Worm (Caenorhabditis elegans) whole organism, L2 larva: ENCODE measurements around the gene col-113.
A peak's percentile ranks its signal among the peaks of the same experiment; 100 is the strongest.

Experiments used
- C34F6.9 ChIP-seq: fragments of 150-350 bp; optimal IDR thresholded peaks from 2 replicates; lab custom pipeline; 2014; ENCODE audit warnings: missing biosample characterization, missing genetic modification characterization
- F13H6.1 ChIP-seq: sonication (generic microtip); optimal IDR thresholded peaks from 2 replicates; lab custom pipeline; 2016; ENCODE audit warnings: missing genetic modification characterization, missing compliant biosample characterization
- R02D3.7 ChIP-seq: fragments of 150-350 bp; optimal IDR thresholded peaks from 2 replicates; lab custom pipeline; 2014; ENCODE audit warnings: missing biosample characterization, missing genetic modification characterization
- Y55F3AM.14 ChIP-seq: fragments of 200-800 bp; sonication (Bioruptor generic); optimal IDR thresholded peaks from 2 replicates; lab custom pipeline; 2018; ENCODE audit warnings: mild to moderate bottlenecking, missing genetic modification characterization, missing compliant biosample characterization
- ZK546.5 ChIP-seq: sonication (generic microtip); optimal IDR thresholded peaks from 2 replicates; lab custom pipeline; 2017; ENCODE audit warnings: missing biosample characterization, missing genetic modification characterization
- alr-1 ChIP-seq: fragments of 150-350 bp; optimal IDR thresholded peaks from 2 replicates; lab custom pipeline; 2014; ENCODE audit warnings: missing biosample characterization, missing genetic modification characterization
- aly-2 ChIP-seq: fragments of 150-350 bp; optimal IDR thresholded peaks from 2 replicates; lab custom pipeline; 2014; ENCODE audit warnings: missing biosample characterization, missing genetic modification characterization
- ama-1 ChIP-seq: fragments of 150-350 bp; optimal IDR thresholded peaks from 2 replicates; lab custom pipeline; 2018; ENCODE audit warnings: inconsistent platforms
- blmp-1 ChIP-seq: sonication (generic microtip); optimal IDR thresholded peaks from 2 replicates; lab custom pipeline; 2017; ENCODE audit warnings: missing genetic modification characterization, mild to moderate bottlenecking, missing compliant biosample characterization, antibody characterized with exemption, moderate library complexity; ENCODE audit not compliant: insufficient read depth
- ceh-16 ChIP-seq: fragments of 150-350 bp; optimal IDR thresholded peaks from 2 replicates; lab custom pipeline; 2014; ENCODE audit warnings: missing biosample characterization, missing genetic modification characterization
- ceh-82 ChIP-seq: fragments of 150-350 bp; optimal IDR thresholded peaks from 2 replicates; lab custom pipeline; 2014; ENCODE audit warnings: missing biosample characterization, missing genetic modification characterization
- crh-2 ChIP-seq: sonication (generic microtip); optimal IDR thresholded peaks from 2 replicates; lab custom pipeline; 2017; ENCODE audit warnings: missing biosample characterization, missing genetic modification characterization
- dmd-4 ChIP-seq: sonication (generic microtip); optimal IDR thresholded peaks from 2 replicates; lab custom pipeline; 2017; ENCODE audit warnings: missing biosample characterization, missing genetic modification characterization
- egl-27 ChIP-seq: sonication (generic microtip); optimal IDR thresholded peaks from 3 replicates; lab custom pipeline; 2017; ENCODE audit warnings: missing biosample characterization, missing genetic modification reagents, missing genetic modification characterization
- elt-1 ChIP-seq: fragments of 150-350 bp; optimal IDR thresholded peaks from 2 replicates; lab custom pipeline; 2014; ENCODE audit warnings: missing biosample characterization, missing genetic modification characterization
- elt-3 ChIP-seq: sonication (generic microtip); optimal IDR thresholded peaks from 2 replicates; lab custom pipeline; 2017; ENCODE audit warnings: missing biosample characterization, missing genetic modification characterization
- fos-1 ChIP-seq: fragments of 150-350 bp; optimal IDR thresholded peaks from 2 replicates; lab custom pipeline; 2014; ENCODE audit warnings: missing biosample characterization, missing genetic modification characterization
- gmeb-1 ChIP-seq: fragments of 150-350 bp; optimal IDR thresholded peaks from 2 replicates; lab custom pipeline; 2014; ENCODE audit warnings: missing biosample characterization, missing genetic modification characterization
- lin-11 ChIP-seq: fragments of 150-350 bp; sonication (generic microtip); optimal IDR thresholded peaks from 2 replicates; lab custom pipeline; 2014; ENCODE audit warnings: missing biosample characterization, missing genetic modification characterization, inconsistent platforms, mixed read lengths
- lin-13 ChIP-seq: fragments of 150-350 bp; optimal IDR thresholded peaks from 2 replicates; lab custom pipeline; 2014; ENCODE audit warnings: missing biosample characterization, missing genetic modification reagents, missing genetic modification characterization
- lin-39 ChIP-seq: fragments of 150-350 bp; optimal IDR thresholded peaks from 2 replicates; lab custom pipeline; 2014; ENCODE audit warnings: missing biosample characterization, missing genetic modification reagents, missing genetic modification characterization
- lsy-2 ChIP-seq, 2 experiments: fragments of 150-350 bp in 1 of 2; sonication (generic microtip) in 1 of 2; optimal IDR thresholded peaks; 2 replicates each; lab custom pipeline; 2014 to 2017; ENCODE audit warnings: missing biosample characterization in 2 of 2, missing genetic modification characterization in 2 of 2
- mab-5 ChIP-seq: fragments of 150-350 bp; optimal IDR thresholded peaks from 2 replicates; lab custom pipeline; 2014; ENCODE audit warnings: missing biosample characterization, missing genetic modification characterization
- mbf-1 ChIP-seq: sonication (generic microtip); optimal IDR thresholded peaks from 2 replicates; lab custom pipeline; 2017; ENCODE audit warnings: missing biosample characterization, missing genetic modification characterization
- nhr-10 ChIP-seq: sonication (generic microtip); optimal IDR thresholded peaks from 2 replicates; lab custom pipeline; 2017; ENCODE audit warnings: missing biosample characterization, missing genetic modification characterization
- nhr-11 ChIP-seq: fragments of 150-350 bp; optimal IDR thresholded peaks from 2 replicates; lab custom pipeline; 2014; ENCODE audit warnings: missing biosample characterization, missing genetic modification characterization
- nhr-12 ChIP-seq: fragments of 150-350 bp; optimal IDR thresholded peaks from 2 replicates; lab custom pipeline; 2014; ENCODE audit warnings: missing biosample characterization, missing genetic modification characterization
- nhr-129 ChIP-seq: fragments of 150-350 bp; optimal IDR thresholded peaks from 2 replicates; lab custom pipeline; 2014; ENCODE audit warnings: missing biosample characterization, missing genetic modification characterization
- nhr-21 ChIP-seq: fragments of 150-350 bp; optimal IDR thresholded peaks from 2 replicates; lab custom pipeline; 2014; ENCODE audit warnings: missing biosample characterization, missing genetic modification characterization
- nhr-23 ChIP-seq: fragments of 150-350 bp; optimal IDR thresholded peaks from 2 replicates; lab custom pipeline; 2014; ENCODE audit warnings: missing biosample characterization, missing genetic modification reagents, missing genetic modification characterization
- nhr-237 ChIP-seq: fragments of 150-350 bp; optimal IDR thresholded peaks from 2 replicates; lab custom pipeline; 2014; ENCODE audit warnings: missing biosample characterization, missing genetic modification characterization
- nhr-6 ChIP-seq: fragments of 150-350 bp; optimal IDR thresholded peaks from 2 replicates; lab custom pipeline; 2014; ENCODE audit warnings: missing biosample characterization, missing genetic modification characterization
- nhr-77 ChIP-seq: fragments of 150-350 bp; optimal IDR thresholded peaks from 2 replicates; lab custom pipeline; 2014; ENCODE audit warnings: missing biosample characterization, missing genetic modification characterization
- peb-1 ChIP-seq: fragments of 150-350 bp; optimal IDR thresholded peaks from 2 replicates; lab custom pipeline; 2014; ENCODE audit warnings: missing biosample characterization, missing genetic modification characterization
- sem-4 ChIP-seq: fragments of 150-350 bp; optimal IDR thresholded peaks from 2 replicates; lab custom pipeline; 2014; ENCODE audit warnings: missing biosample characterization, missing genetic modification reagents, missing genetic modification characterization
- skn-1 ChIP-seq: sonication (generic microtip); optimal IDR thresholded peaks from 2 replicates; lab custom pipeline; 2017; ENCODE audit warnings: missing biosample characterization, missing genetic modification characterization
- sma-3 ChIP-seq: sonication (generic microtip); optimal IDR thresholded peaks from 2 replicates; lab custom pipeline; 2016; ENCODE audit warnings: missing genetic modification reagents, missing genetic modification characterization, missing compliant biosample characterization
- sma-9 ChIP-seq, 2 experiments: fragments of 150-350 bp in 1 of 2; sonication (generic microtip) in 1 of 2; optimal IDR thresholded peaks; 2 replicates each; lab custom pipeline; 2014 to 2016; ENCODE audit warnings: missing genetic modification characterization in 2 of 2, mild to moderate bottlenecking in 1 of 2, missing biosample characterization in 1 of 2, missing compliant biosample characterization in 1 of 2, missing genetic modification reagents in 1 of 2, moderate library complexity in 1 of 2
- snpc-4 ChIP-seq: fragments of 150-350 bp; optimal IDR thresholded peaks from 2 replicates; lab custom pipeline; 2014; ENCODE audit warnings: missing biosample characterization, missing genetic modification characterization
- unc-62 ChIP-seq: fragments of 150-350 bp; optimal IDR thresholded peaks from 2 replicates; lab custom pipeline; 2014; ENCODE audit warnings: missing biosample characterization, missing genetic modification reagents, missing genetic modification characterization
- zag-1 ChIP-seq: fragments of 150-350 bp; optimal IDR thresholded peaks from 2 replicates; lab custom pipeline; 2014; ENCODE audit warnings: missing biosample characterization, missing genetic modification characterization
- ztf-1 ChIP-seq: fragments of 200-800 bp; sonication (Bioruptor generic); conservative IDR thresholded peaks from 2 replicates; pipeline ENCODE4 v1.3.6; 2022; ENCODE audit warnings: missing genetic modification characterization, missing compliant biosample characterization
- ztf-11 ChIP-seq: sonication (generic microtip); optimal IDR thresholded peaks from 2 replicates; lab custom pipeline; 2017; ENCODE audit warnings: missing biosample characterization, missing genetic modification characterization
- ztf-4 ChIP-seq: fragments of 150-350 bp; optimal IDR thresholded peaks from 2 replicates; lab custom pipeline; 2014; ENCODE audit warnings: missing biosample characterization, missing genetic modification characterization

col-113 gene

DNA sequence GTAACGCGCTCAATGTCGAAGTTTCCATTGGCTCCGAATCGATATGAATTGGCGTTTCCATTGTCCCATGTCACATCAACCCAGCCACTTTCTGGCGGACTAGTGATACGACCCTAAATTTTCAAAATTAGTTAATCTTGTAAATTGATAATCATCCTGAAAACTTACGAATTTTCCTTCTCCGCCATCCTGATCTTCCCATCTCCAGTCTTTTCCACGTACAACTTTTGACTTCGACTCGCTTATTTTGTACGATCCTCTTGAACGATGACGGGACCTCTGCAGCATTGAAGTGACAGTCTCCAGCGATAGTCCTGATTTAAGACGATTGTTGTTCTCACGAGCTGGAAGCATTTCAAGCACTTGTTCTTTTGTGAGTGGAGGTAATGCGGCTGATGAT lies 13.2 kb downstream of the col-113 start:
- no peak for TF ChIP-seq egl-27 (tag; lab: Kevin White, UChicago)
- no peak for TF ChIP-seq nhr-23
- no peak for TF ChIP-seq alr-1 (tag; lab: Kevin White, UChicago)
- TF ChIP-seq mab-5: no peak
- TF ChIP-seq fos-1 (tag; lab: Kevin White, UChicago): no peak
- no peak for TF ChIP-seq ceh-16 (tag; lab: Kevin White, UChicago)
- TF ChIP-seq ama-1 (lab: Kevin White, UChicago): no peak
- TF ChIP-seq sem-4 (tag; lab: Kevin White, UChicago): no peak
- TF ChIP-seq nhr-237 (tag; lab: Kevin White, UChicago): no peak
- TF ChIP-seq R02D3.7 (tag; lab: Kevin White, UChicago): no peak
- no peak for TF ChIP-seq blmp-1 (tag; lab: Kevin White, UChicago)
- no peak for TF ChIP-seq peb-1 (tag; lab: Kevin White, UChicago)
- TF ChIP-seq aly-2 (tag; lab: Kevin White, UChicago): no peak
- no peak for TF ChIP-seq C34F6.9 (tag; lab: Kevin White, UChicago)
- no peak for TF ChIP-seq Y55F3AM.14
- no peak for TF ChIP-seq skn-1 (tag; lab: Kevin White, UChicago)
- TF ChIP-seq ztf-1: no peak
- TF ChIP-seq ztf-11 (tag; lab: Kevin White, UChicago): no peak

DNA sequence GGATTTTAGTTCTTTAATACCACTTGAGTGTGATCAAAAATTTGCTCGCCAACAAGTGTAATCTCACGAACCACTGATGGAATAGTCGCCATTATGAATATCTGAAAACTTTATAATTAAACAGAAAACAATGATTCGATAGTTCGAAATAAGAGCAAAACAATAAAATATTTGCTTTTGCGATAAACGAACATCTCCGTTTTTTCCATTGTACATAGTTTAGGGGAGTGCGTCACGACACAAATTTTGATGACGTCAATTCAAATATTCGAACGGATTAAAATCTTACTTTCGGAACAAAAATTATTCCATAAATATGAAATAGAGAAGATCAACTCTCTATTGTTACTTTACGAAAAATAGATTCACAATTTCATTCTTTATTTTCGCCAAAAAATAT lies 18.3 kb downstream of the col-113 start, which contains the start of gene mutd-1:
TSS of gene mutd-1 (minus strand) at position 101 of the 400 bp plus-strand sequence.
- TF ChIP-seq ZK546.5 (no peak), skn-1 (tag; lab: Kevin White, UChicago) (no peak), nhr-21 (tag; lab: Kevin White, UChicago) (no peak), crh-2 (tag; lab: Kevin White, UChicago) (no peak), nhr-11 (tag; lab: Kevin White, UChicago) (no peak), blmp-1 (tag; lab: Kevin White, UChicago) (no peak), ztf-11 (tag; lab: Kevin White, UChicago) (no peak), Y55F3AM.14 (no peak), egl-27 (tag; lab: Kevin White, UChicago) (no peak), mab-5 (no peak), fos-1 (tag; lab: Kevin White, UChicago) (no peak), dmd-4 (no peak), lsy-2 (tag; optimal IDR thresholded peaks at IDR 0.05; lab: Kevin White, UChicago) (no peak)

DNA sequence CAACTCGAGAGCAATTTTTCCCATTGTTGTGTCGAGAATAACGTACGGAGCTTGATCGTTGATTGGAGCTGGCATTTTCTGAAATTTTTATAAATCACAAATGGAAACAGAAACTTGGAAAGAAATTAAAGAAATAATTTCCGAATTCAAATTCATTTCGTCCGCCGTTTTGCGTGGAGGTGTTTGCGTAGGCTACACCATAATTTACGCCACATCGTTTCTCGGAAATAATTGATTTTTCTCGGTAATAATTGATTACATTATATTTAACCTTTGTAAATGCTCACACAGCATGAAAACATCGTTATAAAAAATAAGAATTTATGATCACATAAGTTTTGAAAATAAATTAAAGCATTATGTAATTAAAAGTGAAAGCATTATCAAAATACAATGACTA lies 19.2 kb downstream of the col-113 start, which contains the start of gene cyn-12:
TSS of gene cyn-12 (minus strand) at position 78 of the 400 bp plus-strand sequence.
- TF ChIP-seq sma-3 (GFP tag; lab: Kevin White, UChicago): peak; percentile 37
- peak in 1 of 2 experiments; percentile 52 for TF ChIP-seq lsy-2 (tag; optimal IDR thresholded peaks at IDR 0.05; lab: Kevin White, UChicago)
- no peak for TF ChIP-seq elt-1 (tag; lab: Kevin White, UChicago)
- TF ChIP-seq gmeb-1: peak; percentile 9
- TF ChIP-seq lin-13 (GFP tag; lab: Kevin White, UChicago): no peak
- peak; percentile 33 for TF ChIP-seq C34F6.9 (tag; lab: Kevin White, UChicago)

DNA sequence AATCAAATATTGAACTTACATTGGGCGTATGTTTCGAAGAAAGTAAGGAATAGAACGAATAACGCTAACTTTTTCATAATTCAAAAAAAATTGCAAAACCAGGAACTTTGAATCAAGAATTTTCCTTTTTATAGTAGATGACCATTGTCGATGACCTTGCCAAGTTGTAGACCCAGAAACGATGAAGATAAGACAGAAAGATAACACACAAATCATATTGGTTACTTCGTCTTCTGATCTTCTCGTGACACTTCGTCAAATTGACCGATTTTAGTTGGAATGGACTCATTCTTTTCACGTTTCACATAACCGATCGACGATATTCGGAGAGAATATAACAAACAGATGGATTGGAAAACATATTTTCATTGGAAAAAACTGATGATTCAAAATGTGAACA lies 20.5 kb downstream of the col-113 start, which contains the start of gene grsp-3:
TSS of gene grsp-3 (minus strand) at position 149 of the 400 bp plus-strand sequence.
- TF ChIP-seq nhr-77 (tag; lab: Kevin White, UChicago) (no peak), elt-1 (tag; lab: Kevin White, UChicago) (no peak), unc-62 (no peak), lsy-2 (tag; optimal IDR thresholded peaks at IDR 0.05; lab: Kevin White, UChicago) (peak in 1 of 2 experiments; percentile 23), F13H6.1 (tag; lab: Kevin White, UChicago) (no peak), snpc-4 (no peak), mab-5 (no peak), nhr-129 (peak; percentile 37), sma-3 (GFP tag; lab: Kevin White, UChicago) (peak; percentile 74), peb-1 (tag; lab: Kevin White, UChicago) (no peak), ama-1 (lab: Kevin White, UChicago) (no peak), crh-2 (tag; lab: Kevin White, UChicago) (no peak), zag-1 (tag; lab: Kevin White, UChicago) (no peak), ztf-1 (no peak), nhr-12 (tag; lab: Kevin White, UChicago) (no peak), dmd-4 (no peak), fos-1 (tag; lab: Kevin White, UChicago) (no peak), lin-39 (no peak), lin-13 (GFP tag; lab: Kevin White, UChicago) (no peak), blmp-1 (tag; lab: Kevin White, UChicago) (peak; percentile 43), nhr-6 (no peak), gmeb-1 (no peak), nhr-10 (tag; lab: Kevin White, UChicago) (no peak), ZK546.5 (no peak), mbf-1 (tag; lab: Kevin White, UChicago) (no peak), Y55F3AM.14 (no peak), lin-11 (no peak), egl-27 (tag; lab: Kevin White, UChicago) (no peak), nhr-11 (tag; lab: Kevin White, UChicago) (no peak), sem-4 (tag; lab: Kevin White, UChicago) (no peak), elt-3 (tag; lab: Kevin White, UChicago) (no peak), ceh-82 (no peak), ztf-11 (tag; lab: Kevin White, UChicago) (no peak), ceh-16 (tag; lab: Kevin White, UChicago) (no peak), ztf-4 (tag; lab: Kevin White, UChicago) (no peak), sma-9 (GFP tag; optimal IDR thresholded peaks at IDR 0.05; lab: Kevin White, UChicago) (peak; percentile 44), sma-9 (tag; optimal IDR thresholded peaks at IDR 0.05; lab: Kevin White, UChicago) (no peak)
